Fruit fly (Drosophila melanogaster) whole organism, embryonic: ENCODE data around the gene CG2663.

Experiments used
- Antp ChIP-seq: fragments of 200-800 bp; sonication (Bioruptor generic); optimal IDR thresholded peaks from 3 replicates; lab custom pipeline; 2016; ENCODE audit warnings: missing biosample characterization, missing genetic modification characterization
- CG10431 ChIP-seq: fragments of 200-800 bp; sonication (Bioruptor generic); optimal IDR thresholded peaks from 3 replicates; lab custom pipeline; 2018; ENCODE audit warnings: missing biosample characterization, mild to moderate bottlenecking, missing genetic modification characterization
- CG10654 ChIP-seq: fragments of 200-800 bp; sonication (Bioruptor generic); optimal IDR thresholded peaks from 2 replicates; lab custom pipeline; 2016; ENCODE audit warnings: missing biosample characterization, missing genetic modification characterization
- CG14441 ChIP-seq: fragments of 200-800 bp; sonication (Bioruptor generic); IDR thresholded peaks from 2 replicates; pipeline ENCODE4 v1.3.6; 2022; ENCODE audit warnings: missing biosample characterization, missing genetic modification characterization
- CG14860 ChIP-seq: fragments of 200-800 bp; sonication (Bioruptor generic); IDR thresholded peaks from 3 replicates; pipeline ENCODE4 v1.3.6; 2022; ENCODE audit warnings: missing biosample characterization, missing genetic modification characterization; ENCODE audit not compliant: partially characterized antibody
- CG15269 ChIP-seq: fragments of 200-800 bp; sonication (Bioruptor generic); optimal IDR thresholded peaks from 2 replicates; lab custom pipeline; 2018; ENCODE audit warnings: missing biosample characterization, mild to moderate bottlenecking, missing genetic modification characterization, moderate library complexity
- CG17385 ChIP-seq: fragments of 200-800 bp; sonication (Bioruptor generic); optimal IDR thresholded peaks from 3 replicates; lab custom pipeline; 2018; ENCODE audit warnings: missing biosample characterization, mild to moderate bottlenecking, missing genetic modification characterization
- CG1832 ChIP-seq: fragments of 200-800 bp; sonication (Bioruptor generic); optimal IDR thresholded peaks from 2 replicates; lab custom pipeline; 2017; ENCODE audit warnings: missing biosample characterization, mild to moderate bottlenecking, missing genetic modification characterization, inconsistent platforms
- CG18476 ChIP-seq: fragments of 200-800 bp; sonication (Bioruptor generic); optimal IDR thresholded peaks from 2 replicates; lab custom pipeline; 2016; ENCODE audit warnings: missing biosample characterization, mild to moderate bottlenecking, missing genetic modification characterization
- CG18599 ChIP-seq: fragments of 200-800 bp; sonication (Bioruptor generic); optimal IDR thresholded peaks from 3 replicates; lab custom pipeline; 2017; ENCODE audit warnings: missing biosample characterization, missing genetic modification characterization, mild to moderate bottlenecking, moderate library complexity, missing genetic modification reagents
- CG3065 ChIP-seq: fragments of 200-800 bp; sonication (Bioruptor generic); optimal IDR thresholded peaks from 2 replicates; lab custom pipeline; 2016; ENCODE audit warnings: missing biosample characterization, missing genetic modification characterization
- CG34224 ChIP-seq: fragments of 200-800 bp; sonication (Bioruptor generic); IDR thresholded peaks from 3 replicates; pipeline ENCODE4 v1.3.6; 2022; ENCODE audit warnings: missing biosample characterization, missing genetic modification characterization; ENCODE audit not compliant: partially characterized antibody
- CG3838 ChIP-seq: fragments of 200-800 bp; sonication (Bioruptor generic); optimal IDR thresholded peaks from 3 replicates; lab custom pipeline; 2016; ENCODE audit warnings: missing biosample characterization, missing genetic modification characterization
- CG4360 ChIP-seq: fragments of 200-800 bp; sonication (Bioruptor generic); IDR thresholded peaks from 2 replicates; pipeline ENCODE4 v1.3.6; 2022; ENCODE audit warnings: missing biosample characterization, missing genetic modification characterization
- CG4617 ChIP-seq: fragments of 200-800 bp; sonication (Bioruptor generic); optimal IDR thresholded peaks from 3 replicates; lab custom pipeline; 2016; ENCODE audit warnings: missing biosample characterization, missing genetic modification characterization, borderline replicate concordance
- CoRest ChIP-seq: fragments of 200-800 bp; sonication (Bioruptor generic); optimal IDR thresholded peaks from 3 replicates; lab custom pipeline; 2018; ENCODE audit warnings: missing biosample characterization, mild to moderate bottlenecking, missing genetic modification characterization, moderate library complexity
- CrebB ChIP-seq: fragments of 200-800 bp; sonication (Bioruptor generic); optimal IDR thresholded peaks from 3 replicates; lab custom pipeline; 2018; ENCODE audit warnings: missing biosample characterization, mild to moderate bottlenecking, missing genetic modification characterization
- D ChIP-seq, 2 experiments: fragments of 200-800 bp in 1 of 2; fragments of >200 bp in 1 of 2; sonication (Bioruptor generic) in 1 of 2; optimal IDR thresholded peaks; 2 replicates in 1 of 2; 3 replicates in 1 of 2; lab custom pipeline; 2017; ENCODE audit warnings: mild to moderate bottlenecking in 1 of 2, missing biosample characterization in 1 of 2, missing genetic modification characterization in 1 of 2, missing genetic modification reagents in 1 of 2
- Eip74EF ChIP-seq, 2 experiments: fragments of 200-800 bp in 1 of 2; fragments of >200 bp in 1 of 2; sonication (Bioruptor generic) in 1 of 2; optimal IDR thresholded peaks; 2 replicates each; lab custom pipeline; 2017 to 2019; ENCODE audit warnings: missing biosample characterization in 2 of 2, missing genetic modification characterization in 2 of 2, mild to moderate bottlenecking in 1 of 2, moderate library complexity in 1 of 2
- Fer2 ChIP-seq: fragments of 200-800 bp; sonication (Bioruptor generic); optimal IDR thresholded peaks from 2 replicates; lab custom pipeline; 2018; ENCODE audit warnings: missing biosample characterization, mild to moderate bottlenecking, missing genetic modification characterization, moderate library complexity
- Kr ChIP-seq: fragments of 200-800 bp; sonication (Bioruptor generic); optimal IDR thresholded peaks from 2 replicates; lab custom pipeline; 2017; ENCODE audit warnings: missing biosample characterization, mild to moderate bottlenecking, missing genetic modification characterization
- MBD-R2 ChIP-seq: fragments of 200-800 bp; sonication (Bioruptor generic); IDR thresholded peaks from 2 replicates; pipeline ENCODE4 v1.3.6; 2022; ENCODE audit warnings: missing biosample characterization, missing genetic modification characterization
- Med ChIP-seq: fragments of 200-800 bp; sonication (Bioruptor generic); peaks from one replicate; lab custom pipeline; 2016; ENCODE audit warnings: missing biosample characterization, missing genetic modification characterization, mild to moderate bottlenecking, inconsistent platforms, moderate library complexity
- Stat92E ChIP-seq, 3 experiments: fragments of >200 bp in 2 of 3; fragments of 200-800 bp in 1 of 3; sonication (Bioruptor generic) in 1 of 3; optimal IDR thresholded peaks; 2 replicates each; lab custom pipeline; 2017 to 2019; ENCODE audit warnings: missing biosample characterization in 3 of 3, missing genetic modification characterization in 3 of 3, mild to moderate bottlenecking in 1 of 3, moderate library complexity in 1 of 3
- TFAM ChIP-seq: fragments of 200-800 bp; sonication (Bioruptor generic); optimal IDR thresholded peaks from 2 replicates; lab custom pipeline; 2017; ENCODE audit warnings: missing biosample characterization, missing genetic modification characterization, inconsistent platforms
- Taf1 ChIP-seq: fragments of 200-800 bp; sonication (Bioruptor generic); IDR thresholded peaks from 2 replicates; pipeline ENCODE4 v1.3.6; 2022; ENCODE audit warnings: missing biosample characterization, missing genetic modification characterization
- ap ChIP-seq: fragments of 200-800 bp; sonication (Bioruptor generic); IDR thresholded peaks from 2 replicates; pipeline ENCODE4 v1.3.6; 2022; ENCODE audit warnings: missing biosample characterization, missing genetic modification characterization
- bowl ChIP-seq: fragments of 200-800 bp; sonication (Bioruptor generic); IDR thresholded peaks from 2 replicates; pipeline ENCODE4 v1.3.6; 2022; ENCODE audit warnings: missing biosample characterization, missing genetic modification characterization
- bsh ChIP-seq, 2 experiments: fragments of 200-800 bp; sonication (Bioruptor generic); optimal IDR thresholded peaks; 2 replicates each; lab custom pipeline; 2017 to 2018; ENCODE audit warnings: mild to moderate bottlenecking in 2 of 2, missing biosample characterization in 2 of 2, missing genetic modification characterization in 2 of 2, moderate library complexity in 1 of 2
- caup ChIP-seq: fragments of 200-800 bp; sonication (Bioruptor generic); optimal IDR thresholded peaks from 3 replicates; lab custom pipeline; 2017; ENCODE audit warnings: missing biosample characterization, mild to moderate bottlenecking, missing genetic modification characterization, moderate library complexity; ENCODE audit not compliant: severe bottlenecking
- danr ChIP-seq: fragments of 200-800 bp; sonication (Bioruptor generic); IDR thresholded peaks from 2 replicates; pipeline ENCODE4 v1.3.6; 2022; ENCODE audit warnings: missing biosample characterization, missing genetic modification characterization
- fd96Cb ChIP-seq: fragments of 200-800 bp; sonication (Bioruptor generic); optimal IDR thresholded peaks from 2 replicates; lab custom pipeline; 2018; ENCODE audit warnings: missing biosample characterization, mild to moderate bottlenecking, missing genetic modification characterization, moderate library complexity
- fu2 ChIP-seq: fragments of 200-800 bp; sonication (Bioruptor generic); optimal IDR thresholded peaks from 2 replicates; lab custom pipeline; 2016; ENCODE audit warnings: missing biosample characterization, missing genetic modification characterization
- gce ChIP-seq: fragments of 200-800 bp; sonication (Bioruptor generic); IDR thresholded peaks from 3 replicates; pipeline ENCODE4 v1.3.6; 2022; ENCODE audit warnings: missing biosample characterization, missing genetic modification characterization
- gcm ChIP-seq: fragments of 200-800 bp; sonication (Bioruptor generic); optimal IDR thresholded peaks from 2 replicates; lab custom pipeline; 2019; ENCODE audit warnings: missing biosample characterization, mild to moderate bottlenecking, missing genetic modification characterization, moderate library complexity
- grn ChIP-seq: fragments of 200-800 bp; sonication (Bioruptor generic); optimal IDR thresholded peaks from 3 replicates; lab custom pipeline; 2017; ENCODE audit warnings: missing biosample characterization, missing genetic modification characterization
- nmo ChIP-seq: fragments of 200-800 bp; sonication (Bioruptor generic); optimal IDR thresholded peaks from 2 replicates; lab custom pipeline; 2018; ENCODE audit warnings: missing biosample characterization, mild to moderate bottlenecking, missing genetic modification characterization, moderate library complexity
- pita ChIP-seq: fragments of 200-800 bp; sonication (Bioruptor generic); optimal IDR thresholded peaks from 2 replicates; lab custom pipeline; 2017; ENCODE audit warnings: missing biosample characterization, mild to moderate bottlenecking, missing genetic modification characterization
- run ChIP-seq: fragments of 200-800 bp; sonication (Bioruptor generic); optimal IDR thresholded peaks from 3 replicates; lab custom pipeline; 2018; ENCODE audit warnings: missing biosample characterization, mild to moderate bottlenecking, missing genetic modification characterization
- sd ChIP-seq: fragments of 200-800 bp; sonication (Bioruptor generic); optimal IDR thresholded peaks from 3 replicates; lab custom pipeline; 2018; ENCODE audit warnings: missing biosample characterization, mild to moderate bottlenecking, missing genetic modification characterization, moderate library complexity
- shn ChIP-seq: fragments of 200-800 bp; sonication (Bioruptor generic); optimal IDR thresholded peaks from 3 replicates; lab custom pipeline; 2016; ENCODE audit warnings: missing biosample characterization, missing genetic modification characterization
- stc ChIP-seq: fragments of 200-800 bp; sonication (Bioruptor generic); IDR thresholded peaks from 2 replicates; pipeline ENCODE4 v1.3.6; 2022; ENCODE audit warnings: missing biosample characterization, missing genetic modification characterization
- trem ChIP-seq: fragments of 200-800 bp; optimal IDR thresholded peaks from 3 replicates; lab custom pipeline; 2019; ENCODE audit warnings: missing biosample characterization, mild to moderate bottlenecking, missing genetic modification characterization, moderate library complexity
- zf30C ChIP-seq: fragments of 200-800 bp; sonication (Bioruptor generic); optimal IDR thresholded peaks from 3 replicates; lab custom pipeline; 2018; ENCODE audit warnings: missing biosample characterization, mild to moderate bottlenecking, missing genetic modification characterization
- zfh1 ChIP-seq: fragments of 200-800 bp; sonication (Bioruptor generic); IDR thresholded peaks from 3 replicates; pipeline ENCODE4 v1.3.6; 2022; ENCODE audit warnings: missing biosample characterization, missing genetic modification characterization

The CG2663 gene

dm6 chr3R:5355135-5355493 lies 48.8 kb downstream of the CG2663 start (continued):
- TF ChIP-seq Antp: no peak
- TF ChIP-seq Taf1 (GFP tag; lab: Robert Waterston, UW): no peak
- TF ChIP-seq nmo (GFP tag; lab: Kevin White, UChicago): no peak
- no peak for TF ChIP-seq CG17385 (GFP tag; lab: Kevin White, UChicago)
- TF ChIP-seq Kr (GFP tag; lab: Kevin White, UChicago): no peak
- TF ChIP-seq fd96Cb (tag; lab: Kevin White, UChicago): no peak
- TF ChIP-seq CG1832 (GFP tag; lab: Kevin White, UChicago): no peak
- no peak for TF ChIP-seq Eip74EF (GFP tag; optimal IDR thresholded peaks at IDR 0.05; lab: Kevin White, UChicago)
- TF ChIP-seq CG3838 (GFP tag; lab: Kevin White, UChicago): no peak
- TF ChIP-seq TFAM (GFP tag; lab: Kevin White, UChicago): no peak
- no peak for TF ChIP-seq Stat92E (GFP tag; optimal IDR thresholded peaks at IDR 0.05; lab: Kevin White, UChicago)
- no peak for TF ChIP-seq ap (GFP tag; lab: Robert Waterston, UW)
- TF ChIP-seq CG18476: no peak
- peak; percentile 59; the same call in 1 of the 2 replicates for TF ChIP-seq CG4360 (GFP tag; lab: Robert Waterston, UW)
- no peak for TF ChIP-seq danr (GFP tag; lab: Robert Waterston, UW)
- no peak for TF ChIP-seq CoRest (tag; lab: Kevin White, UChicago)
- TF ChIP-seq trem (tag; lab: Kevin White, UChicago): no peak
- no peak for TF ChIP-seq gce (GFP tag; lab: Robert Waterston, UW)
- peak; percentile 50 for TF ChIP-seq Med (GFP tag; lab: Kevin White, UChicago)
- TF ChIP-seq shn: no peak
- no peak for TF ChIP-seq CG14860
- no peak for TF ChIP-seq CrebB (tag; lab: Kevin White, UChicago)
- TF ChIP-seq CG14441: no peak
- TF ChIP-seq MBD-R2 (GFP tag; lab: Robert Waterston, UW): no peak; the same call in 1 of the 2 replicates
- no peak for TF ChIP-seq CG10654 (GFP tag; lab: Kevin White, UChicago)
- TF ChIP-seq bowl (GFP tag; lab: Robert Waterston, UW): no peak
- TF ChIP-seq CG15269 (tag; lab: Kevin White, UChicago): no peak
- TF ChIP-seq gcm: no peak
- TF ChIP-seq zf30C (GFP tag; lab: Kevin White, UChicago): no peak
- TF ChIP-seq D (optimal IDR thresholded peaks at IDR 0.05; lab: Kevin White, UChicago): no peak
- no peak for TF ChIP-seq D (GFP tag; optimal IDR thresholded peaks at IDR 0.05; lab: Kevin White, UChicago)
- TF ChIP-seq stc (GFP tag; lab: Robert Waterston, UW): no peak
- no peak for TF ChIP-seq bsh (GFP tag; optimal IDR thresholded peaks at IDR 0.05; lab: Kevin White, UChicago)
- no peak for TF ChIP-seq run (tag; lab: Kevin White, UChicago)
- peak; percentile 17 for TF ChIP-seq CG4617 (GFP tag; lab: Kevin White, UChicago)
- 0 out of 3 replicates have a peak, but pooled peaks have one; percentile 13 for TF ChIP-seq CG34224 (GFP tag; lab: Robert Waterston, UW)
- no peak for TF ChIP-seq CG10431 (GFP tag; lab: Kevin White, UChicago)
- TF ChIP-seq pita (GFP tag; lab: Kevin White, UChicago): no peak
- no peak for TF ChIP-seq caup (GFP tag; lab: Kevin White, UChicago)
- TF ChIP-seq CG18599 (GFP tag; lab: Kevin White, UChicago): no peak
- peak; percentile 38 for TF ChIP-seq sd (tag; lab: Kevin White, UChicago)
- no peak for TF ChIP-seq grn (GFP tag; lab: Kevin White, UChicago)
- no peak for TF ChIP-seq CG3065 (GFP tag; lab: Kevin White, UChicago)
- no peak for TF ChIP-seq zfh1 (GFP tag; lab: Robert Waterston, UW)
- TF ChIP-seq Fer2 (tag; lab: Kevin White, UChicago): no peak
- no peak for TF ChIP-seq fu2 (GFP tag; lab: Kevin White, UChicago)
